Worm (Caenorhabditis elegans): ENCODE data around the gene R01H2.1.

Gene R01H2.1

DNA sequence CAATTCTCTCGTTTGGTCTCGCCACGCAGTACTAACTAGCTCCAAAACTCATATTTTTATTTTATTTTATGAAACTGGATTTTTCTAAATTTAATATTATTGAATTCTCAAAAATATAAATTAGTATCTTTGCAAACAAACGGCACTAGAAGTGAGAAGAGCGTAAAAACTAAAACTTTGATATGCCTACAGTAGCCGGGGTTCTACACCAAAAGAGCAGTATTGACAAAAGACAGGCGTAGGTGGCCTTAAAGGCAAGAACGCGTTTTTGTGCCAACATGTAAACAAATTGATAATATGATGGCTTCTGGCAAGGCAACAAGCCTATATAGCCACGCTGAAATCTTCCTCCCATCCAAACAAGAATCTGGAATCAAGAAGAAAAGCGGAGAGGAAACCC is at the start of gene R01H2.1:
Gene R01H2.1, plus strand, starts transcription at position 301 of the 400 bp plus-strand sequence.
- no peak for TF ChIP-seq C08G9.2 (tag; optimal IDR thresholded peaks at IDR 0.05)
- no peak for TF ChIP-seq ceh-31 (tag; optimal IDR thresholded peaks at IDR 0.05)
- no peak for TF ChIP-seq che-1 (tag; optimal IDR thresholded peaks at IDR 0.05)
- no peak for TF ChIP-seq ama-1 (optimal IDR thresholded peaks at IDR 0.05)
- TF ChIP-seq tbx-2 (tag; optimal IDR thresholded peaks at IDR 0.05) = no peak

DNA sequence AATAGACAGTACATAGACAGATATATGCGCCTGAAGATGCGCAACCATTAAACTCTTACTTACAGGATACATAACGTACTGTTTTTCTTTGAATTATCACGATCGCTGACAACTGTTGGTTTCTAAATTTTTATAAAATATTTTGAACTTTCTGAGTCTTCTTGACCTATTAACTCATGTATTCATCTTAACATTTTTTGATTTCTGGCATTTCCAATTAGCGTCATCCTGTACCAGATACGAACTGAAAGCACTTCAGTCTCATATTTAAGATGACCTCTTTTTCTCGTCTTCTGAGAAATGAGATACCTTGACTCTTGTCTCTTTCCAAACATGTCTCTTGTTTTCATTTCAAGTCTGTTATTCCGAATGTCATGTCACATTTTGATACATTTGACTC is 48.9 kb upstream of the R01H2.1 start:
- TF ChIP-seq hlh-6 (tag; optimal IDR thresholded peaks at IDR 0.05) = no peak
- TF ChIP-seq unc-86 (tag; optimal IDR thresholded peaks at IDR 0.05) = no peak
- TF ChIP-seq syd-9 (tag; optimal IDR thresholded peaks at IDR 0.05) = no peak
- no peak for TF ChIP-seq C08G9.2 (tag; optimal IDR thresholded peaks at IDR 0.05)
- no peak for TF ChIP-seq unc-3 (GFP tag; conservative IDR thresholded peaks at IDR 0.05)
- no peak for TF ChIP-seq unc-3 (tag; optimal IDR thresholded peaks at IDR 0.05)
- no peak for TF ChIP-seq gmeb-2 (tag; optimal IDR thresholded peaks at IDR 0.05)

DNA sequence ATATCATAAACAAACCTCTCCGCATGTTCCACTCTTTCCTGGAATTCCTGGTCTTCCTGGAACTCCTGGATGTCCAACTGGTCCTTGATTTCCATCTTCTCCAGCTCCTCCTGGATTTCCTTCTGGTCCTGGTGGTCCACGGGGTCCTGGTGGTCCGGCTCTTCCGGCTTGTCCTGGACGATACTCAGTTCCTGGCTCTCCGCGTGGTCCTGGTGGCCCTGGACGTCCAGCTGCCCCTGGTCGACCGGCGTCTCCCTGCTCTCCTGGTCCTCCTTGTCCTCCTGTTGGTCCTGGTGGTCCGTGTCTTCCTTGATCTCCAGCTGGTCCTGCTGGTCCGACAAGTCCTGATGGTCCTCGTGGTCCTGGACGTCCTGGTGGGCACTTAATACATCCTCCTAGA is 43.0 kb upstream of the R01H2.1 start:
- no peak for TF ChIP-seq elt-4 (tag; optimal IDR thresholded peaks at IDR 0.05)
- no peak for TF ChIP-seq pqm-1 (tag; optimal IDR thresholded peaks at IDR 0.05)
- no peak for TF ChIP-seq F13H6.1 (tag; optimal IDR thresholded peaks at IDR 0.05)
- no peak for TF ChIP-seq K09A11.1 (tag; optimal IDR thresholded peaks at IDR 0.05; ENCODE audit: insufficient read depth)
- TF ChIP-seq ceh-24 (tag; optimal IDR thresholded peaks at IDR 0.05) = no peak
- TF ChIP-seq pax-1 (tag; optimal IDR thresholded peaks at IDR 0.05) = no peak
- TF ChIP-seq ttx-3 (tag; optimal IDR thresholded peaks at IDR 0.05) = no peak
- TF ChIP-seq zip-5 (tag; optimal IDR thresholded peaks at IDR 0.05) = no peak
- TF ChIP-seq ets-4 (tag; optimal IDR thresholded peaks at IDR 0.05) = no peak
- no peak for TF ChIP-seq nfya-1 (tag; optimal IDR thresholded peaks at IDR 0.05)
- no peak for TF ChIP-seq unc-55 (GFP tag; optimal IDR thresholded peaks at IDR 0.05)
- no peak for TF ChIP-seq sox-2 (GFP tag; IDR thresholded peaks at IDR 0.05)
- no peak for TF ChIP-seq ceh-45 (GFP tag; IDR thresholded peaks at IDR 0.05)
- TF ChIP-seq odd-2 (tag; optimal IDR thresholded peaks at IDR 0.05) = no peak
- TF ChIP-seq madf-2 (tag; optimal IDR thresholded peaks at IDR 0.05) = no peak

DNA sequence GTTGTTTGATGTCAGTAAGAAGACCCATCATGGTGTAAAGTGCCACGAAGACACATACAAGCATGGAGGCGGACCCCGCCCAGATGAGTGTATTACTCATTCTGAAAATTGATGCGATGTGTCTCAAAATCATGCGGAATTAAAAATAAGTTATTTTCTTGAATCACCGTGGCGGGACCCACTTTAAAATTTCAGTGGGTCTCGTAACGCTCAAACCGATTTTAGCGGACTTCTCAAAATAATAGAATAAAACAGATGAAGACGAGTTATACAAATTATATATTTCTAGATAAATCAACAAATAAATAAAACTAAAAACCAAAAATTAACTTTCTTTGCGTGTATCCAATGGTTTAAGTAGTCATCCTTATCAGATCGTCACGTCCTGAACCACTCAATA is 42.2 kb upstream of the R01H2.1 start, which contains the start of gene col-8:
Gene col-8, minus strand, starts transcription at position 101 of the 400 bp plus-strand sequence.
- TF ChIP-seq zip-5 (tag; optimal IDR thresholded peaks at IDR 0.05) (no peak), pax-1 (tag; optimal IDR thresholded peaks at IDR 0.05) (no peak), ama-1 (optimal IDR thresholded peaks at IDR 0.05) (no peak), unc-3 (GFP tag; conservative IDR thresholded peaks at IDR 0.05) (no peak), unc-3 (tag; optimal IDR thresholded peaks at IDR 0.05) (no peak), pqm-1 (tag; optimal IDR thresholded peaks at IDR 0.05) (no peak), pha-2 (tag; optimal IDR thresholded peaks at IDR 0.05) (no peak), odd-2 (tag; optimal IDR thresholded peaks at IDR 0.05) (no peak), C08G9.2 (tag; optimal IDR thresholded peaks at IDR 0.05) (no peak), ceh-6 (GFP tag; optimal IDR thresholded peaks at IDR 0.05) (no peak), ceh-34 (tag; optimal IDR thresholded peaks at IDR 0.05) (no peak), ceh-14 (tag; optimal IDR thresholded peaks at IDR 0.05) (no peak), F13H6.1 (tag; optimal IDR thresholded peaks at IDR 0.05) (no peak), lin-11 (tag; optimal IDR thresholded peaks at IDR 0.05) (no peak), C38D4.7 (GFP tag; optimal IDR thresholded peaks at IDR 0.05) (no peak), T23F11.4 (GFP tag; optimal IDR thresholded peaks at IDR 0.05) (no peak), Y22D7AL.16 (tag; optimal IDR thresholded peaks at IDR 0.05) (no peak), ceh-24 (tag; optimal IDR thresholded peaks at IDR 0.05) (no peak)

DNA sequence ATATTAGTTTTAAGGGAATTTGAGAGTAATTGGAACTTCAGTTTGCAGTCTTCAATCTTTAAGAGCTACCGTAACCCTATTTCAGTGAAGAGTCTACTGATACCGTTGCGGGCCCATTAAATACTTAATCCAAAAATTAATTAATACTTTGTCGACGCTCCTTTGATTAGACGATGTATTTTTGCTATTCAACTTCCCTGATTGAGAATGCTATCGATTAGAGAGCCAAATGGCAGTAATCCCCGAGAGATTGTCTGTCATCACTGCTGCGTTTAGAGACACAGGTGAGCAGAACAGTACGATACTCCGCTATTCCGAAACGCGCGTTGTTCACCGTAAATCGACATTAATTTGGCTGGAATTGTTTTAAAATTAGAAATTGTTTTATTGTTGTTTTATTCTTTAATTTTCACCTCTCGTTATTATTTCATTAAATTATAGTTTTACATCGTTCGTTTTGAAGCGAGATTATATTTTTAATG is 41.5 kb upstream of the R01H2.1 start, which contains the start of gene rfl-1:
Gene rfl-1, plus strand, starts transcription at position 51 of the 482 bp plus-strand sequence.
- peak; percentile 37 for TF ChIP-seq nfya-1 (tag; optimal IDR thresholded peaks at IDR 0.05)
- no peak for TF ChIP-seq hlh-13 (GFP tag; optimal IDR thresholded peaks at IDR 0.05)
- TF ChIP-seq ceh-48 (tag; optimal IDR thresholded peaks at IDR 0.05) = peak; percentile 6
- peak; percentile 85 for TF ChIP-seq unc-42 (tag; optimal IDR thresholded peaks at IDR 0.05)
